Fruit fly (Drosophila melanogaster) whole organism, embryonic: ENCODE data around the gene Ing3.

Experiments
- Ada2b ChIP-seq: fragments of 200-800 bp; sonication (Bioruptor generic); IDR thresholded peaks from 2 replicates; pipeline ENCODE4 v1.3.6; 2022; ENCODE audit warnings: missing biosample characterization, missing genetic modification characterization
- Asciz ChIP-seq: fragments of 200-800 bp; sonication (Bioruptor generic); optimal IDR thresholded peaks from 2 replicates; lab custom pipeline; 2017; ENCODE audit warnings: missing biosample characterization, mild to moderate bottlenecking, missing genetic modification characterization, missing genetic modification reagents
- Atf3 ChIP-seq: fragments of 200-800 bp; sonication (Bioruptor generic); optimal IDR thresholded peaks from 3 replicates; lab custom pipeline; 2016; ENCODE audit warnings: missing biosample characterization, missing genetic modification characterization
- B-H2 ChIP-seq: fragments of 200-800 bp; sonication (Bioruptor generic); optimal IDR thresholded peaks from 2 replicates; lab custom pipeline; 2018; ENCODE audit warnings: missing biosample characterization, mild to moderate bottlenecking, missing genetic modification characterization
- Blimp-1 ChIP-seq: fragments of 200-800 bp; sonication (Bioruptor generic); optimal IDR thresholded peaks from 3 replicates; lab custom pipeline; 2018; ENCODE audit warnings: missing biosample characterization, missing genetic modification characterization, mild to moderate bottlenecking, moderate library complexity, missing genetic modification reagents
- CG10431 ChIP-seq: fragments of 200-800 bp; sonication (Bioruptor generic); optimal IDR thresholded peaks from 3 replicates; lab custom pipeline; 2018; ENCODE audit warnings: missing biosample characterization, mild to moderate bottlenecking, missing genetic modification characterization
- CG12769 ChIP-seq: fragments of 200-800 bp; sonication (Bioruptor generic); optimal IDR thresholded peaks from 2 replicates; lab custom pipeline; 2019; ENCODE audit warnings: missing biosample characterization, mild to moderate bottlenecking, missing genetic modification characterization, moderate library complexity
- CG13624 ChIP-seq: fragments of 200-800 bp; sonication (Bioruptor generic); optimal IDR thresholded peaks from 2 replicates; lab custom pipeline; 2016; ENCODE audit warnings: missing biosample characterization, missing genetic modification characterization
- CG13894 ChIP-seq: fragments of 200-800 bp; sonication (Bioruptor generic); optimal IDR thresholded peaks from 3 replicates; lab custom pipeline; 2018; ENCODE audit warnings: missing biosample characterization, mild to moderate bottlenecking, missing genetic modification characterization, moderate library complexity
- CG14860 ChIP-seq: fragments of 200-800 bp; sonication (Bioruptor generic); IDR thresholded peaks from 3 replicates; pipeline ENCODE4 v1.3.6; 2022; ENCODE audit warnings: missing biosample characterization, missing genetic modification characterization; ENCODE audit not compliant: partially characterized antibody
- CG17612 ChIP-seq: fragments of 200-800 bp; sonication (Bioruptor generic); IDR thresholded peaks from 2 replicates; pipeline ENCODE4 v1.3.6; 2022; ENCODE audit warnings: missing biosample characterization, missing genetic modification characterization
- CG18619 ChIP-seq: fragments of 200-800 bp; sonication (Bioruptor generic); optimal IDR thresholded peaks from 3 replicates; lab custom pipeline; 2017; ENCODE audit warnings: missing biosample characterization, mild to moderate bottlenecking, missing genetic modification characterization
- CG2116 ChIP-seq: fragments of 200-800 bp; sonication (Bioruptor generic); optimal IDR thresholded peaks from 3 replicates; lab custom pipeline; 2018; ENCODE audit warnings: missing biosample characterization, mild to moderate bottlenecking, missing genetic modification characterization
- CG2129 ChIP-seq: fragments of 200-800 bp; sonication (Bioruptor generic); IDR thresholded peaks from 2 replicates; pipeline ENCODE4 v1.3.6; 2022; ENCODE audit warnings: missing biosample characterization, missing genetic modification characterization; ENCODE audit not compliant: partially characterized antibody
- CG31224 ChIP-seq: fragments of 200-800 bp; sonication (Bioruptor generic); IDR thresholded peaks from 2 replicates; pipeline ENCODE4 v1.3.6; 2022; ENCODE audit warnings: missing biosample characterization, missing genetic modification characterization
- CG4854 ChIP-seq: fragments of 200-800 bp; sonication (Bioruptor generic); optimal IDR thresholded peaks from 2 replicates; lab custom pipeline; 2016; ENCODE audit warnings: missing biosample characterization, missing genetic modification characterization, inconsistent platforms
- CG5953 ChIP-seq: fragments of 200-800 bp; sonication (Bioruptor generic); IDR thresholded peaks from 2 replicates; pipeline ENCODE4 v1.3.6; 2022; ENCODE audit warnings: missing biosample characterization, missing genetic modification characterization
- CG6254 ChIP-seq: fragments of 200-800 bp; sonication (Bioruptor generic); optimal IDR thresholded peaks from 3 replicates; lab custom pipeline; 2017; ENCODE audit warnings: mild to moderate bottlenecking, missing biosample characterization, missing genetic modification reagents, missing genetic modification characterization
- CG6683 ChIP-seq: fragments of 200-800 bp; sonication (Bioruptor generic); optimal IDR thresholded peaks from 2 replicates; lab custom pipeline; 2017; ENCODE audit warnings: missing biosample characterization, mild to moderate bottlenecking, missing genetic modification characterization, missing genetic modification reagents
- CG8359 ChIP-seq: fragments of 200-800 bp; sonication (Bioruptor generic); optimal IDR thresholded peaks from 2 replicates; lab custom pipeline; 2017; ENCODE audit warnings: missing biosample characterization, mild to moderate bottlenecking, missing genetic modification characterization, borderline replicate concordance
- CG9437 ChIP-seq: fragments of 200-800 bp; sonication (Bioruptor generic); optimal IDR thresholded peaks from 2 replicates; lab custom pipeline; 2018; ENCODE audit warnings: missing biosample characterization, mild to moderate bottlenecking, missing genetic modification characterization
- CoRest ChIP-seq: fragments of 200-800 bp; sonication (Bioruptor generic); optimal IDR thresholded peaks from 3 replicates; lab custom pipeline; 2018; ENCODE audit warnings: missing biosample characterization, mild to moderate bottlenecking, missing genetic modification characterization, moderate library complexity
- D19B ChIP-seq: fragments of 200-800 bp; sonication (Bioruptor generic); optimal IDR thresholded peaks from 2 replicates; lab custom pipeline; 2017; ENCODE audit warnings: missing biosample characterization, mild to moderate bottlenecking, missing genetic modification characterization
- Dll ChIP-seq: fragments of 200-800 bp; sonication (Bioruptor generic); IDR thresholded peaks from 4 replicates; pipeline ENCODE4 v1.3.6; 2022; ENCODE audit warnings: missing biosample characterization, missing genetic modification characterization; ENCODE audit not compliant: partially characterized antibody
- Drgx ChIP-seq: fragments of 200-800 bp; sonication (Bioruptor generic); IDR thresholded peaks from 2 replicates; pipeline ENCODE4 v1.3.6; 2022; ENCODE audit warnings: missing biosample characterization, missing genetic modification characterization
- Ets65A ChIP-seq: fragments of 200-800 bp; sonication (Bioruptor generic); peaks from one replicate; lab custom pipeline; 2016; ENCODE audit warnings: missing biosample characterization, missing genetic modification characterization
- Gsc ChIP-seq: fragments of 200-800 bp; sonication (Bioruptor generic); IDR thresholded peaks from 2 replicates; pipeline ENCODE4 v1.3.6; 2022; ENCODE audit warnings: missing biosample characterization, missing genetic modification characterization
- Gug ChIP-seq: fragments of 200-800 bp; sonication (Bioruptor generic); IDR thresholded peaks from 4 replicates; pipeline ENCODE4 v1.3.6; 2022; ENCODE audit warnings: missing biosample characterization, missing genetic modification characterization
- HLH4C ChIP-seq: fragments of 200-800 bp; sonication (Bioruptor generic); IDR thresholded peaks from 3 replicates; pipeline ENCODE4 v1.3.6; 2022; ENCODE audit warnings: missing biosample characterization, missing genetic modification characterization; ENCODE audit not compliant: partially characterized antibody
- HmgD ChIP-seq: fragments of 200-800 bp; sonication (Bioruptor generic); optimal IDR thresholded peaks from 3 replicates; lab custom pipeline; 2016; ENCODE audit warnings: missing biosample characterization, missing genetic modification characterization
- Hr3 ChIP-seq: fragments of 200-800 bp; sonication (Bioruptor generic); optimal IDR thresholded peaks from 3 replicates; lab custom pipeline; 2016; ENCODE audit warnings: missing biosample characterization, missing genetic modification characterization
- Hr39 ChIP-seq: fragments of >200 bp; optimal IDR thresholded peaks from 2 replicates; lab custom pipeline; 2017
- Meics ChIP-seq: fragments of 200-800 bp; sonication (Bioruptor generic); optimal IDR thresholded peaks from 2 replicates; lab custom pipeline; 2017; ENCODE audit warnings: missing biosample characterization, mild to moderate bottlenecking, missing genetic modification characterization
- Ssrp ChIP-seq: fragments of 200-800 bp; sonication (Bioruptor generic); optimal IDR thresholded peaks from 2 replicates; lab custom pipeline; 2018; ENCODE audit warnings: missing biosample characterization, mild to moderate bottlenecking, missing genetic modification characterization, moderate library complexity
- TFAM ChIP-seq: fragments of 200-800 bp; sonication (Bioruptor generic); optimal IDR thresholded peaks from 2 replicates; lab custom pipeline; 2017; ENCODE audit warnings: missing biosample characterization, missing genetic modification characterization, inconsistent platforms
- ase ChIP-seq: fragments of 200-800 bp; sonication (Bioruptor generic); IDR thresholded peaks from 3 replicates; pipeline ENCODE4 v1.3.6; 2022; ENCODE audit warnings: missing biosample characterization, missing genetic modification characterization
- cg ChIP-seq: fragments of 200-800 bp; sonication (Bioruptor generic); optimal IDR thresholded peaks from 3 replicates; lab custom pipeline; 2019; ENCODE audit warnings: missing biosample characterization, mild to moderate bottlenecking, missing genetic modification characterization, moderate library complexity
- esg ChIP-seq: fragments of 200-800 bp; sonication (Bioruptor generic); conservative IDR thresholded peaks from 2 replicates; pipeline ENCODE4 v1.3.6; 2022; ENCODE audit warnings: missing biosample characterization, missing genetic modification characterization
- fd3F ChIP-seq: fragments of 200-800 bp; sonication (Bioruptor generic); optimal IDR thresholded peaks from 2 replicates; lab custom pipeline; 2018; ENCODE audit warnings: missing biosample characterization, mild to moderate bottlenecking, missing genetic modification characterization, moderate library complexity
- fd96Cb ChIP-seq: fragments of 200-800 bp; sonication (Bioruptor generic); optimal IDR thresholded peaks from 2 replicates; lab custom pipeline; 2018; ENCODE audit warnings: missing biosample characterization, mild to moderate bottlenecking, missing genetic modification characterization, moderate library complexity
- her ChIP-seq: fragments of 200-800 bp; sonication (Bioruptor generic); optimal IDR thresholded peaks from 2 replicates; lab custom pipeline; 2016; ENCODE audit warnings: missing biosample characterization, missing genetic modification characterization
- insv ChIP-seq, 2 experiments: fragments of 200-800 bp; sonication (Bioruptor generic); optimal IDR thresholded peaks; 3 replicates each; lab custom pipeline; 2016 to 2018; ENCODE audit warnings: missing biosample characterization in 2 of 2, missing genetic modification characterization in 2 of 2
- lilli ChIP-seq: fragments of 200-800 bp; sonication (Bioruptor generic); optimal IDR thresholded peaks from 3 replicates; lab custom pipeline; 2016; ENCODE audit warnings: missing biosample characterization, missing genetic modification characterization
- lmd ChIP-seq: fragments of 200-800 bp; sonication (Bioruptor generic); IDR thresholded peaks from 2 replicates; pipeline ENCODE4 v1.3.6; 2022; ENCODE audit warnings: missing biosample characterization, missing genetic modification characterization
- pb ChIP-seq: fragments of 200-800 bp; sonication (Bioruptor generic); optimal IDR thresholded peaks from 3 replicates; lab custom pipeline; 2016; ENCODE audit warnings: missing biosample characterization, missing genetic modification characterization
- psq ChIP-seq: fragments of 200-800 bp; sonication (Bioruptor generic); optimal IDR thresholded peaks from 2 replicates; lab custom pipeline; 2017; ENCODE audit warnings: missing biosample characterization, missing genetic modification characterization
- salm ChIP-seq: fragments of 200-800 bp; sonication (Bioruptor generic); optimal IDR thresholded peaks from 2 replicates; lab custom pipeline; 2018; ENCODE audit warnings: missing biosample characterization, mild to moderate bottlenecking, missing genetic modification characterization
- slp2 ChIP-seq: fragments of 200-800 bp; sonication (Bioruptor generic); optimal IDR thresholded peaks from 2 replicates; lab custom pipeline; 2016; ENCODE audit warnings: missing biosample characterization, missing genetic modification characterization
- sqz ChIP-seq: fragments of 200-800 bp; sonication (Bioruptor generic); optimal IDR thresholded peaks from 3 replicates; lab custom pipeline; 2018; ENCODE audit warnings: missing biosample characterization, mild to moderate bottlenecking, missing genetic modification characterization
- tll ChIP-seq, 2 experiments: fragments of 200-800 bp in 1 of 2; fragments of >200 bp in 1 of 2; sonication (Bioruptor generic) in 1 of 2; optimal IDR thresholded peaks; 2 replicates each; lab custom pipeline; 2017 to 2019; ENCODE audit warnings: missing biosample characterization in 2 of 2, missing genetic modification characterization in 2 of 2, mild to moderate bottlenecking in 1 of 2, moderate library complexity in 1 of 2
- tup ChIP-seq: fragments of 200-800 bp; sonication (Bioruptor generic); optimal IDR thresholded peaks from 2 replicates; lab custom pipeline; 2016; ENCODE audit warnings: missing biosample characterization, mild to moderate bottlenecking, missing genetic modification characterization, moderate library complexity

Gene Ing3

dm6 chrX:18635118-18635552 lies 17.8 kb downstream of the Ing3 start (continued):
- TF ChIP-seq ase = no peak
- TF ChIP-seq esg (GFP tag; lab: Robert Waterston, UW) = no peak
- TF ChIP-seq CG13894 (tag; lab: Kevin White, UChicago) = peak; percentile 42
- TF ChIP-seq pb (GFP tag; lab: Kevin White, UChicago) = no peak
- no peak for TF ChIP-seq Hr39 (lab: Kevin White, UChicago)
- no peak for TF ChIP-seq Ssrp
- no peak for TF ChIP-seq Atf3 (GFP tag; lab: Kevin White, UChicago)
- no peak for TF ChIP-seq CG10431
- peak; percentile 71 for TF ChIP-seq sqz
- no peak for TF ChIP-seq TFAM (GFP tag; lab: Kevin White, UChicago)
- TF ChIP-seq salm (tag; lab: Kevin White, UChicago) = no peak
- no peak for TF ChIP-seq D19B (GFP tag; lab: Kevin White, UChicago)
- peak; percentile 50 for TF ChIP-seq Ets65A (GFP tag; lab: Kevin White, UChicago)
- peak in 1 of 2 experiments; percentile 91 for TF ChIP-seq insv (GFP tag; optimal IDR thresholded peaks at IDR 0.05; lab: Kevin White, UChicago)
- peak; percentile 10 for TF ChIP-seq slp2 (GFP tag; lab: Kevin White, UChicago)
- no peak for TF ChIP-seq cg (GFP tag; lab: Kevin White, UChicago)
- TF ChIP-seq CG6683 (GFP tag; lab: Kevin White, UChicago) = no peak
- no peak for TF ChIP-seq CG5953
- TF ChIP-seq Drgx = no peak
- TF ChIP-seq CG9437 (GFP tag; lab: Kevin White, UChicago) = no peak
- no peak for TF ChIP-seq fd96Cb (tag; lab: Kevin White, UChicago)
- peak; percentile 34 for TF ChIP-seq CG2116 (GFP tag; lab: Kevin White, UChicago)
- TF ChIP-seq Asciz (GFP tag; lab: Kevin White, UChicago) = no peak
- TF ChIP-seq tup (GFP tag; lab: Kevin White, UChicago) = no peak
- no peak for TF ChIP-seq CG31224 (GFP tag; lab: Robert Waterston, UW)
- TF ChIP-seq CG13624 (GFP tag; lab: Kevin White, UChicago) = peak; percentile 56
- no peak for TF ChIP-seq B-H2 (GFP tag; lab: Kevin White, UChicago)
- peak; percentile 85; the same call in 3 of the 4 replicates for TF ChIP-seq Dll (GFP tag; lab: Robert Waterston, UW)
- no peak for TF ChIP-seq psq (GFP tag; lab: Kevin White, UChicago)
- TF ChIP-seq Meics (GFP tag; lab: Kevin White, UChicago) = peak; percentile 18
- no peak for TF ChIP-seq tll (GFP tag; optimal IDR thresholded peaks at IDR 0.05; lab: Kevin White, UChicago)
- peak; percentile 58; the same call in 1 of the 3 replicates for TF ChIP-seq HLH4C
- no peak; the same call in 2 of the 3 replicates for TF ChIP-seq CG14860 (GFP tag; lab: Robert Waterston, UW)
- no peak for TF ChIP-seq Gug (GFP tag; lab: Robert Waterston, UW)
- peak; percentile 32; the same call in 1 of the 2 replicates for TF ChIP-seq lmd
- no peak for TF ChIP-seq Blimp-1
- TF ChIP-seq Ada2b (GFP tag; lab: Robert Waterston, UW) = no peak
- TF ChIP-seq CG4854 (GFP tag; lab: Kevin White, UChicago) = no peak
- peak; percentile 47 for TF ChIP-seq lilli (GFP tag; lab: Kevin White, UChicago)
- TF ChIP-seq CoRest (tag; lab: Kevin White, UChicago) = peak; percentile 22
- no peak for TF ChIP-seq CG6254
- TF ChIP-seq Gsc (GFP tag; lab: Robert Waterston, UW) = no peak
- no peak for TF ChIP-seq fd3F (GFP tag; lab: Kevin White, UChicago)
- TF ChIP-seq CG17612 (GFP tag; lab: Robert Waterston, UW) = no peak
- TF ChIP-seq CG18619 = no peak
- TF ChIP-seq CG2129 (GFP tag; lab: Robert Waterston, UW) = no peak; the same call in 1 of the 2 replicates
- peak; percentile 50 for TF ChIP-seq HmgD (GFP tag; lab: Kevin White, UChicago)
- TF ChIP-seq her (GFP tag; lab: Kevin White, UChicago) = peak; percentile 24
- peak; percentile 17 for TF ChIP-seq Hr3 (GFP tag; lab: Kevin White, UChicago)
- peak; percentile 31 for TF ChIP-seq CG12769 (tag; lab: Kevin White, UChicago)
- TF ChIP-seq CG8359 (GFP tag; lab: Kevin White, UChicago) = no peak
